Fruit fly (Drosophila melanogaster) whole organism, embryonic: ENCODE results near the gene CG10598.

Experiments
- BEAF-32 ChIP-seq: fragments of 200-800 bp; sonication (Bioruptor generic); optimal IDR thresholded peaks from 3 replicates; lab custom pipeline; 2017; ENCODE audit warnings: missing biosample characterization, missing genetic modification characterization, mild to moderate bottlenecking, moderate library complexity, missing genetic modification reagents
- Bgb ChIP-seq: fragments of 200-800 bp; sonication (Bioruptor generic); IDR thresholded peaks from 2 replicates; pipeline ENCODE4 v1.3.6; 2022; ENCODE audit warnings: missing biosample characterization, missing genetic modification characterization; ENCODE audit not compliant: partially characterized antibody
- CG12744 ChIP-seq: fragments of 200-800 bp; sonication (Bioruptor generic); optimal IDR thresholded peaks from 2 replicates; lab custom pipeline; 2016; ENCODE audit warnings: missing biosample characterization, missing genetic modification characterization
- CG12769 ChIP-seq: fragments of 200-800 bp; sonication (Bioruptor generic); optimal IDR thresholded peaks from 2 replicates; lab custom pipeline; 2019; ENCODE audit warnings: missing biosample characterization, mild to moderate bottlenecking, missing genetic modification characterization, moderate library complexity
- CG14710 ChIP-seq: fragments of 200-800 bp; sonication (Bioruptor generic); optimal IDR thresholded peaks from 3 replicates; lab custom pipeline; 2019; ENCODE audit warnings: missing biosample characterization, mild to moderate bottlenecking, missing genetic modification characterization, moderate library complexity
- CG17186 ChIP-seq: fragments of 200-800 bp; sonication (Bioruptor generic); optimal IDR thresholded peaks from 3 replicates; lab custom pipeline; 2017; ENCODE audit warnings: missing biosample characterization, missing genetic modification reagents, missing genetic modification characterization
- CG17359 ChIP-seq: fragments of 200-800 bp; sonication (Bioruptor generic); optimal IDR thresholded peaks from 3 replicates; lab custom pipeline; 2018; ENCODE audit warnings: missing biosample characterization, mild to moderate bottlenecking, missing genetic modification characterization, moderate library complexity
- CG18599 ChIP-seq: fragments of 200-800 bp; sonication (Bioruptor generic); optimal IDR thresholded peaks from 3 replicates; lab custom pipeline; 2017; ENCODE audit warnings: missing biosample characterization, missing genetic modification characterization, mild to moderate bottlenecking, moderate library complexity, missing genetic modification reagents
- CG2116 ChIP-seq: fragments of 200-800 bp; sonication (Bioruptor generic); optimal IDR thresholded peaks from 3 replicates; lab custom pipeline; 2018; ENCODE audit warnings: missing biosample characterization, mild to moderate bottlenecking, missing genetic modification characterization
- CG2120 ChIP-seq: fragments of 200-800 bp; sonication (Bioruptor generic); optimal IDR thresholded peaks from 3 replicates; lab custom pipeline; 2016; ENCODE audit warnings: missing biosample characterization, missing genetic modification characterization
- CG4707 ChIP-seq: fragments of 200-800 bp; sonication (Bioruptor generic); optimal IDR thresholded peaks from 2 replicates; lab custom pipeline; 2018; ENCODE audit warnings: missing biosample characterization, mild to moderate bottlenecking, missing genetic modification characterization, moderate library complexity
- CG6272 ChIP-seq: fragments of 200-800 bp; sonication (Bioruptor generic); IDR thresholded peaks from 2 replicates; pipeline ENCODE4 v1.3.6; 2022; ENCODE audit warnings: missing biosample characterization, missing genetic modification characterization
- CG6654 ChIP-seq: fragments of 200-800 bp; sonication (Bioruptor generic); optimal IDR thresholded peaks from 2 replicates; lab custom pipeline; 2017; ENCODE audit warnings: missing biosample characterization, mild to moderate bottlenecking, missing genetic modification characterization
- CG6765 ChIP-seq: fragments of 200-800 bp; sonication (Bioruptor generic); optimal IDR thresholded peaks from 3 replicates; lab custom pipeline; 2017; ENCODE audit warnings: missing biosample characterization, mild to moderate bottlenecking, missing genetic modification characterization
- CG6854 ChIP-seq: fragments of 200-800 bp; sonication (Bioruptor generic); optimal IDR thresholded peaks from 3 replicates; lab custom pipeline; 2017; ENCODE audit warnings: missing biosample characterization, mild to moderate bottlenecking, missing genetic modification characterization
- CG8388 ChIP-seq: fragments of 200-800 bp; sonication (Bioruptor generic); optimal IDR thresholded peaks from 2 replicates; lab custom pipeline; 2019; ENCODE audit warnings: missing biosample characterization, mild to moderate bottlenecking, missing genetic modification characterization, moderate library complexity
- CTCF ChIP-seq: fragments of 200-800 bp; sonication (Bioruptor generic); optimal IDR thresholded peaks from 2 replicates; lab custom pipeline; 2017; ENCODE audit warnings: missing biosample characterization, mild to moderate bottlenecking, missing genetic modification characterization, moderate library complexity
- Dp ChIP-seq: fragments of 200-800 bp; sonication (Bioruptor generic); optimal IDR thresholded peaks from 2 replicates; lab custom pipeline; 2018; ENCODE audit warnings: missing biosample characterization, mild to moderate bottlenecking, missing genetic modification characterization, moderate library complexity
- H2.0 ChIP-seq: fragments of 200-800 bp; sonication (Bioruptor generic); IDR thresholded peaks from 2 replicates; pipeline ENCODE4 v1.3.6; 2022; ENCODE audit warnings: missing biosample characterization, missing genetic modification characterization
- MBD-R2 ChIP-seq: fragments of 200-800 bp; sonication (Bioruptor generic); IDR thresholded peaks from 2 replicates; pipeline ENCODE4 v1.3.6; 2022; ENCODE audit warnings: missing biosample characterization, missing genetic modification characterization
- MTF-1 ChIP-seq: fragments of 200-800 bp; sonication (Bioruptor generic); optimal IDR thresholded peaks from 2 replicates; lab custom pipeline; 2018; ENCODE audit warnings: missing biosample characterization, mild to moderate bottlenecking, missing genetic modification characterization, borderline replicate concordance
- Myb ChIP-seq: fragments of 200-800 bp; sonication (Bioruptor generic); optimal IDR thresholded peaks from 2 replicates; lab custom pipeline; 2016; ENCODE audit warnings: missing biosample characterization, missing genetic modification characterization
- NC2β ChIP-seq: fragments of 200-800 bp; sonication (Bioruptor generic); optimal IDR thresholded peaks from 2 replicates; lab custom pipeline; 2016; ENCODE audit warnings: missing biosample characterization, missing genetic modification characterization
- Rx ChIP-seq: fragments of 200-800 bp; sonication (Bioruptor generic); IDR thresholded peaks from 2 replicates; pipeline ENCODE4 v1.3.6; 2022; ENCODE audit warnings: missing biosample characterization, missing genetic modification characterization
- Scr ChIP-seq: fragments of 200-800 bp; sonication (Bioruptor generic); IDR thresholded peaks from 2 replicates; pipeline ENCODE4 v1.3.6; 2022; ENCODE audit warnings: missing biosample characterization, missing genetic modification characterization; ENCODE audit not compliant: partially characterized antibody
- Xbp1 ChIP-seq: fragments of 200-800 bp; sonication (Bioruptor generic); optimal IDR thresholded peaks from 3 replicates; lab custom pipeline; 2016; ENCODE audit warnings: missing biosample characterization, mild to moderate bottlenecking, missing genetic modification characterization
- ab ChIP-seq: fragments of 200-800 bp; sonication (Bioruptor generic); optimal IDR thresholded peaks from 2 replicates; lab custom pipeline; 2016; ENCODE audit warnings: missing biosample characterization, missing genetic modification characterization
- bigmax ChIP-seq: fragments of 200-800 bp; sonication (Bioruptor generic); optimal IDR thresholded peaks from 2 replicates; lab custom pipeline; 2018; ENCODE audit warnings: missing biosample characterization, mild to moderate bottlenecking, missing genetic modification characterization
- dimm ChIP-seq: fragments of 200-800 bp; sonication (Bioruptor generic); IDR thresholded peaks from 2 replicates; pipeline ENCODE4 v1.3.6; 2022; ENCODE audit warnings: missing biosample characterization, missing genetic modification characterization
- dm ChIP-seq: fragments of 200-800 bp; sonication (Bioruptor generic); optimal IDR thresholded peaks from 3 replicates; lab custom pipeline; 2016; ENCODE audit warnings: missing biosample characterization, missing genetic modification characterization
- fu2 ChIP-seq: fragments of 200-800 bp; sonication (Bioruptor generic); optimal IDR thresholded peaks from 2 replicates; lab custom pipeline; 2016; ENCODE audit warnings: missing biosample characterization, missing genetic modification characterization
- gfzf ChIP-seq: fragments of 200-800 bp; sonication (Bioruptor generic); optimal IDR thresholded peaks from 2 replicates; lab custom pipeline; 2016; ENCODE audit warnings: missing biosample characterization, mild to moderate bottlenecking, missing genetic modification characterization, moderate library complexity
- luna ChIP-seq: fragments of 200-800 bp; sonication (Bioruptor generic); optimal IDR thresholded peaks from 2 replicates; lab custom pipeline; 2016; ENCODE audit warnings: missing biosample characterization, missing genetic modification characterization
- nerfin-2 ChIP-seq: fragments of 200-800 bp; sonication (Bioruptor generic); IDR thresholded peaks from 2 replicates; pipeline ENCODE4 v1.3.6; 2022; ENCODE audit warnings: missing biosample characterization, missing genetic modification characterization; ENCODE audit not compliant: partially characterized antibody
- onecut ChIP-seq: fragments of 200-800 bp; sonication (Bioruptor generic); IDR thresholded peaks from 2 replicates; pipeline ENCODE4 v1.3.6; 2022; ENCODE audit warnings: missing biosample characterization, missing genetic modification characterization
- pita ChIP-seq: fragments of 200-800 bp; sonication (Bioruptor generic); optimal IDR thresholded peaks from 2 replicates; lab custom pipeline; 2017; ENCODE audit warnings: missing biosample characterization, mild to moderate bottlenecking, missing genetic modification characterization
- ro ChIP-seq: fragments of 200-800 bp; sonication (Bioruptor generic); IDR thresholded peaks from 2 replicates; pipeline ENCODE4 v1.3.6; 2022; ENCODE audit warnings: missing biosample characterization, missing genetic modification characterization
- row ChIP-seq: fragments of 200-800 bp; sonication (Bioruptor generic); IDR thresholded peaks from 3 replicates; pipeline ENCODE4 v1.3.6; 2022; ENCODE audit warnings: missing biosample characterization, missing genetic modification characterization
- slou ChIP-seq: fragments of 200-800 bp; sonication (Bioruptor generic); optimal IDR thresholded peaks from 3 replicates; lab custom pipeline; 2016; ENCODE audit warnings: missing biosample characterization, missing genetic modification characterization
- so ChIP-seq: fragments of 200-800 bp; sonication (Bioruptor generic); IDR thresholded peaks from 3 replicates; pipeline ENCODE4 v1.3.6; 2022; ENCODE audit warnings: missing biosample characterization, missing genetic modification characterization
- tup ChIP-seq: fragments of 200-800 bp; sonication (Bioruptor generic); optimal IDR thresholded peaks from 2 replicates; lab custom pipeline; 2016; ENCODE audit warnings: missing biosample characterization, mild to moderate bottlenecking, missing genetic modification characterization, moderate library complexity

The CG10598 gene

dm6 chrX:17249326-17249725, 22.7 kb upstream of the CG10598 start, which contains the start of gene CG8675 (continued):
- peak; percentile 32 for TF ChIP-seq CG6854 (GFP tag; lab: Kevin White, UChicago)
- TF ChIP-seq MTF-1, result no peak
- TF ChIP-seq gfzf, result peak; percentile 92
- TF ChIP-seq CG8388 (GFP tag; lab: Kevin White, UChicago), result no peak
- TF ChIP-seq CG6765 (GFP tag; lab: Kevin White, UChicago), result no peak
- TF ChIP-seq CG12769 (tag; lab: Kevin White, UChicago), result no peak
- TF ChIP-seq nerfin-2 (GFP tag; lab: Robert Waterston, UW), result no peak
- no peak for TF ChIP-seq ro (GFP tag; lab: Robert Waterston, UW)
- peak; percentile 32 for TF ChIP-seq CG14710 (tag; lab: Kevin White, UChicago)
- TF ChIP-seq luna (GFP tag; lab: Kevin White, UChicago), result no peak
- peak; percentile 99 for TF ChIP-seq Myb
- 0 out of 2 replicates have a peak, but pooled peaks have one; percentile 27 for TF ChIP-seq Scr
- TF ChIP-seq CTCF (GFP tag; lab: Kevin White, UChicago), result peak; percentile 48
- TF ChIP-seq dimm (GFP tag; lab: Robert Waterston, UW), result no peak
- TF ChIP-seq CG6272 (GFP tag; lab: Robert Waterston, UW), result no peak
- no peak for TF ChIP-seq onecut
- TF ChIP-seq MBD-R2 (GFP tag; lab: Robert Waterston, UW), result peak; percentile 73
- TF ChIP-seq so, result no peak
- no peak for TF ChIP-seq CG17359 (tag; lab: Kevin White, UChicago)
- 0 out of 2 replicates have a peak, but pooled peaks have one; percentile 27 for TF ChIP-seq Bgb
- peak; percentile 64 for TF ChIP-seq pita (GFP tag; lab: Kevin White, UChicago)
- no peak for TF ChIP-seq CG18599 (GFP tag; lab: Kevin White, UChicago)
- no peak for TF ChIP-seq row (GFP tag; lab: Robert Waterston, UW)
- peak; percentile 37 for TF ChIP-seq Dp
- peak; percentile 99 for TF ChIP-seq CG6654 (GFP tag; lab: Kevin White, UChicago)
- TF ChIP-seq CG2116 (GFP tag; lab: Kevin White, UChicago), result peak; percentile 9
- TF ChIP-seq, all 482 proteins: peak for 54

- TF ChIP-seq NC2β (no peak), fu2 (no peak), Bgb (0 out of 2 replicates have a peak, but pooled peaks have one; percentile 11), H2.0 (no peak), CG4707 (GFP tag; lab: Kevin White, UChicago) (no peak), Rx (GFP tag; lab: Robert Waterston, UW) (no peak), Xbp1 (GFP tag; lab: Kevin White, UChicago) (no peak), BEAF-32 (GFP tag; lab: Kevin White, UChicago) (peak; percentile 10), ab (no peak), tup (GFP tag; lab: Kevin White, UChicago) (no peak), slou (no peak), bigmax (peak; percentile 37), CG2120 (GFP tag; lab: Kevin White, UChicago) (no peak), CG17186 (GFP tag; lab: Kevin White, UChicago) (no peak), dm (GFP tag; lab: Kevin White, UChicago) (peak; percentile 66), CG12744 (no peak)
Observed at dm6 chrX:17246916-17247315, 20.2 kb upstream of the CG10598 start, which contains the start of gene CG42854. Gene CG42854, minus strand, starts transcription at chrX:17247016.
